Worm (Caenorhabditis elegans): Measurements from ENCODE around the gene appg-1.

DNA sequence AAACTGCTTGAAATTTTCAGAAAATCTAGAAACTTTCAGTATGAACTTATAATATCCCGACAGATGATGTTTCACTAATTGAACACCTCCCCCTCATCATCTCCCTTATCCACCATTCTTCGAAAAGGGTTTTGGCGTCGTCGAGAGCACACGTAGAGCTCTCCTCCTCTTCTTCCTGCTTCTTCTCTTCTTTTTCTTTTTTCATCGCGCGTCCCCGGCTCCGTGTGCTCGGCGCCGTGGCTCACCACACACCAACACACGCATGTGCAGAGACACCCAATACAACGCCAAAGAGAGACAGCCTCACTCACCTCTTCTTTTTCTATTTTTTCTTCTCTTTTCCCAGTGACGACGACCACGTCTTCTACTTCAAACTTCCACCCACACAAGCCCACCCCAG lies 53.7 kb downstream of the appg-1 start:
- TF ChIP-seq egl-27 (tag; optimal IDR thresholded peaks at IDR 0.05) (no peak), zag-1 (tag; optimal IDR thresholded peaks at IDR 0.05) (no peak), unc-62 (GFP tag; optimal IDR thresholded peaks at IDR 0.05) (no peak), mef-2 (tag; optimal IDR thresholded peaks at IDR 0.05) (no peak), blmp-1 (tag; optimal IDR thresholded peaks at IDR 0.05) (no peak), nhr-90 (tag; optimal IDR thresholded peaks at IDR 0.05; ENCODE audit: poor library complexity) (no peak), irx-1 (tag; optimal IDR thresholded peaks at IDR 0.05) (no peak), nhr-19 (GFP tag; conservative IDR thresholded peaks at IDR 0.05) (no peak), ztf-11 (tag; optimal IDR thresholded peaks at IDR 0.05) (no peak), nhr-76 (tag; optimal IDR thresholded peaks at IDR 0.05) (no peak)

Measured in whole organism, L1 larva.